Fruit fly (Drosophila melanogaster) whole organism, embryonic: Measurements from ENCODE around the gene CG15461.

Source experiments
- Abd-B ChIP-seq: fragments of 200-800 bp; sonication (Bioruptor generic); optimal IDR thresholded peaks from 2 replicates; lab custom pipeline; 2018; ENCODE audit warnings: missing biosample characterization, mild to moderate bottlenecking, missing genetic modification characterization, moderate library complexity
- C15 ChIP-seq: fragments of 200-800 bp; sonication (Bioruptor generic); IDR thresholded peaks from 3 replicates; pipeline ENCODE4 v1.3.6; 2022; ENCODE audit warnings: missing biosample characterization, missing genetic modification characterization
- CG10979 ChIP-seq: fragments of 200-800 bp; sonication (Bioruptor generic); optimal IDR thresholded peaks from 2 replicates; lab custom pipeline; 2018; ENCODE audit warnings: missing biosample characterization, mild to moderate bottlenecking, missing genetic modification characterization, moderate library complexity
- CG13296 ChIP-seq: fragments of 200-800 bp; sonication (Bioruptor generic); optimal IDR thresholded peaks from 3 replicates; lab custom pipeline; 2018; ENCODE audit warnings: missing biosample characterization, mild to moderate bottlenecking, missing genetic modification characterization
- CG13894 ChIP-seq: fragments of 200-800 bp; sonication (Bioruptor generic); optimal IDR thresholded peaks from 3 replicates; lab custom pipeline; 2018; ENCODE audit warnings: missing biosample characterization, mild to moderate bottlenecking, missing genetic modification characterization, moderate library complexity
- CG14014 ChIP-seq: fragments of 200-800 bp; sonication (Bioruptor generic); IDR thresholded peaks from 2 replicates; pipeline ENCODE4 v1.3.6; 2022; ENCODE audit warnings: missing biosample characterization, missing genetic modification characterization
- CG17359 ChIP-seq: fragments of 200-800 bp; sonication (Bioruptor generic); optimal IDR thresholded peaks from 3 replicates; lab custom pipeline; 2018; ENCODE audit warnings: missing biosample characterization, mild to moderate bottlenecking, missing genetic modification characterization, moderate library complexity
- CG17385 ChIP-seq: fragments of 200-800 bp; sonication (Bioruptor generic); optimal IDR thresholded peaks from 3 replicates; lab custom pipeline; 2018; ENCODE audit warnings: missing biosample characterization, mild to moderate bottlenecking, missing genetic modification characterization
- CG2875 ChIP-seq: fragments of 200-800 bp; sonication (Bioruptor generic); optimal IDR thresholded peaks from 2 replicates; lab custom pipeline; 2017; ENCODE audit warnings: missing biosample characterization, mild to moderate bottlenecking, missing genetic modification characterization, missing genetic modification reagents
- CG34224 ChIP-seq: fragments of 200-800 bp; sonication (Bioruptor generic); IDR thresholded peaks from 3 replicates; pipeline ENCODE4 v1.3.6; 2022; ENCODE audit warnings: missing biosample characterization, missing genetic modification characterization; ENCODE audit not compliant: partially characterized antibody
- CG4730 ChIP-seq: fragments of 200-800 bp; sonication (Bioruptor generic); IDR thresholded peaks from 2 replicates; pipeline ENCODE4 v1.3.6; 2022; ENCODE audit warnings: missing biosample characterization, missing genetic modification characterization
- CG4820 ChIP-seq: fragments of 200-800 bp; sonication (Bioruptor generic); optimal IDR thresholded peaks from 3 replicates; lab custom pipeline; 2016; ENCODE audit warnings: missing biosample characterization, missing genetic modification characterization
- CG6813 ChIP-seq: fragments of 200-800 bp; sonication (Bioruptor generic); optimal IDR thresholded peaks from 2 replicates; lab custom pipeline; 2017; ENCODE audit warnings: missing biosample characterization, missing genetic modification characterization, mild to moderate bottlenecking, moderate library complexity, missing genetic modification reagents
- CG7928 ChIP-seq: fragments of 200-800 bp; sonication (Bioruptor generic); optimal IDR thresholded peaks from 2 replicates; lab custom pipeline; 2017; ENCODE audit warnings: missing biosample characterization, mild to moderate bottlenecking, missing genetic modification characterization
- CG8281 ChIP-seq: fragments of 200-800 bp; sonication (Bioruptor generic); optimal IDR thresholded peaks from 2 replicates; lab custom pipeline; 2018; ENCODE audit warnings: missing biosample characterization, mild to moderate bottlenecking, missing genetic modification characterization, moderate library complexity
- CG8478 ChIP-seq: fragments of >200 bp; optimal IDR thresholded peaks from 2 replicates; lab custom pipeline; 2018
- CG9215 ChIP-seq: fragments of 200-800 bp; sonication (Bioruptor generic); IDR thresholded peaks from 2 replicates; pipeline ENCODE4 v1.3.6; 2022; ENCODE audit warnings: missing biosample characterization, missing genetic modification characterization
- CG9817 ChIP-seq: fragments of 200-800 bp; sonication (Bioruptor generic); optimal IDR thresholded peaks from 2 replicates; lab custom pipeline; 2018; ENCODE audit warnings: missing biosample characterization, mild to moderate bottlenecking, missing genetic modification characterization, moderate library complexity
- Camta ChIP-seq: fragments of 200-800 bp; sonication (Bioruptor generic); optimal IDR thresholded peaks from 2 replicates; lab custom pipeline; 2016; ENCODE audit warnings: missing biosample characterization, missing genetic modification characterization
- D ChIP-seq, 2 experiments: fragments of 200-800 bp in 1 of 2; fragments of >200 bp in 1 of 2; sonication (Bioruptor generic) in 1 of 2; optimal IDR thresholded peaks; 2 replicates in 1 of 2; 3 replicates in 1 of 2; lab custom pipeline; 2017; ENCODE audit warnings: mild to moderate bottlenecking in 1 of 2, missing biosample characterization in 1 of 2, missing genetic modification characterization in 1 of 2, missing genetic modification reagents in 1 of 2
- Dad ChIP-seq: fragments of 200-800 bp; sonication (Bioruptor generic); optimal IDR thresholded peaks from 3 replicates; lab custom pipeline; 2016; ENCODE audit warnings: missing biosample characterization, missing genetic modification characterization
- Hr51 ChIP-seq, 2 experiments: fragments of 200-800 bp; sonication (Bioruptor generic); optimal IDR thresholded peaks; 2 replicates in 1 of 2; 3 replicates in 1 of 2; lab custom pipeline; 2016 to 2018; ENCODE audit warnings: missing biosample characterization in 2 of 2, missing genetic modification characterization in 2 of 2, mild to moderate bottlenecking in 1 of 2, moderate library complexity in 1 of 2
- PHDP ChIP-seq: fragments of 200-800 bp; sonication (Bioruptor generic); optimal IDR thresholded peaks from 3 replicates; lab custom pipeline; 2018; ENCODE audit warnings: missing biosample characterization, mild to moderate bottlenecking, missing genetic modification characterization, moderate library complexity
- Sox100B ChIP-seq: fragments of 200-800 bp; sonication (Bioruptor generic); optimal IDR thresholded peaks from 3 replicates; lab custom pipeline; 2018; ENCODE audit warnings: missing biosample characterization, mild to moderate bottlenecking, missing genetic modification characterization
- Sox102F ChIP-seq: fragments of 200-800 bp; sonication (Bioruptor generic); optimal IDR thresholded peaks from 2 replicates; lab custom pipeline; 2018; ENCODE audit warnings: missing biosample characterization, mild to moderate bottlenecking, missing genetic modification characterization, moderate library complexity
- Spps ChIP-seq: fragments of 200-800 bp; sonication (Bioruptor generic); optimal IDR thresholded peaks from 2 replicates; lab custom pipeline; 2018; ENCODE audit warnings: missing biosample characterization, mild to moderate bottlenecking, missing genetic modification characterization
- bab2 ChIP-seq: fragments of 200-800 bp; sonication (Bioruptor generic); optimal IDR thresholded peaks from 2 replicates; lab custom pipeline; 2016; ENCODE audit warnings: missing biosample characterization, missing genetic modification characterization
- bcd ChIP-seq: fragments of 200-800 bp; sonication (Bioruptor generic); optimal IDR thresholded peaks from 2 replicates; lab custom pipeline; 2017; ENCODE audit warnings: missing biosample characterization, mild to moderate bottlenecking, missing genetic modification characterization
- br ChIP-seq: fragments of >200 bp; optimal IDR thresholded peaks from 2 replicates; lab custom pipeline; 2017
- dysf ChIP-seq: fragments of 200-800 bp; sonication (Bioruptor generic); IDR thresholded peaks from 3 replicates; pipeline ENCODE4 v1.3.6; 2022; ENCODE audit warnings: missing biosample characterization, missing genetic modification characterization
- fd96Cb ChIP-seq: fragments of 200-800 bp; sonication (Bioruptor generic); optimal IDR thresholded peaks from 2 replicates; lab custom pipeline; 2018; ENCODE audit warnings: missing biosample characterization, mild to moderate bottlenecking, missing genetic modification characterization, moderate library complexity
- hb ChIP-seq: fragments of 200-800 bp; sonication (Bioruptor generic); IDR thresholded peaks from 3 replicates; pipeline ENCODE4 v1.3.6; 2022; ENCODE audit warnings: missing biosample characterization, missing genetic modification characterization; ENCODE audit not compliant: partially characterized antibody
- jing ChIP-seq: fragments of 200-800 bp; sonication (Bioruptor generic); optimal IDR thresholded peaks from 2 replicates; lab custom pipeline; 2018; ENCODE audit warnings: missing biosample characterization, mild to moderate bottlenecking, missing genetic modification characterization
- lab ChIP-seq: fragments of 200-800 bp; sonication (Bioruptor generic); optimal IDR thresholded peaks from 3 replicates; lab custom pipeline; 2017; ENCODE audit warnings: missing biosample characterization, missing genetic modification characterization, mild to moderate bottlenecking, moderate library complexity, missing genetic modification reagents
- mirr ChIP-seq: fragments of 200-800 bp; sonication (Bioruptor generic); optimal IDR thresholded peaks from 3 replicates; lab custom pipeline; 2018; ENCODE audit warnings: missing biosample characterization, mild to moderate bottlenecking, missing genetic modification characterization
- mld ChIP-seq: fragments of 200-800 bp; sonication (Bioruptor generic); IDR thresholded peaks from 3 replicates; pipeline ENCODE4 v1.3.6; 2022; ENCODE audit warnings: missing biosample characterization, missing genetic modification characterization; ENCODE audit not compliant: partially characterized antibody
- onecut ChIP-seq: fragments of 200-800 bp; sonication (Bioruptor generic); IDR thresholded peaks from 2 replicates; pipeline ENCODE4 v1.3.6; 2022; ENCODE audit warnings: missing biosample characterization, missing genetic modification characterization
- pfk ChIP-seq: fragments of 200-800 bp; sonication (Bioruptor generic); optimal IDR thresholded peaks from 2 replicates; lab custom pipeline; 2018; ENCODE audit warnings: missing biosample characterization, mild to moderate bottlenecking, missing genetic modification characterization, moderate library complexity
- pnt ChIP-seq: fragments of 200-800 bp; sonication (Bioruptor generic); optimal IDR thresholded peaks from 3 replicates; lab custom pipeline; 2016; ENCODE audit warnings: missing biosample characterization, missing genetic modification characterization
- psq ChIP-seq: fragments of 200-800 bp; sonication (Bioruptor generic); optimal IDR thresholded peaks from 2 replicates; lab custom pipeline; 2017; ENCODE audit warnings: missing biosample characterization, missing genetic modification characterization
- salm ChIP-seq: fragments of 200-800 bp; sonication (Bioruptor generic); optimal IDR thresholded peaks from 2 replicates; lab custom pipeline; 2018; ENCODE audit warnings: missing biosample characterization, mild to moderate bottlenecking, missing genetic modification characterization
- shn ChIP-seq: fragments of 200-800 bp; sonication (Bioruptor generic); optimal IDR thresholded peaks from 3 replicates; lab custom pipeline; 2016; ENCODE audit warnings: missing biosample characterization, missing genetic modification characterization
- sob ChIP-seq: fragments of 200-800 bp; sonication (Bioruptor generic); IDR thresholded peaks from 2 replicates; pipeline ENCODE4 v1.3.6; 2022; ENCODE audit warnings: missing biosample characterization, missing genetic modification characterization
- sqz ChIP-seq: fragments of 200-800 bp; sonication (Bioruptor generic); optimal IDR thresholded peaks from 3 replicates; lab custom pipeline; 2018; ENCODE audit warnings: missing biosample characterization, mild to moderate bottlenecking, missing genetic modification characterization
- tio ChIP-seq: fragments of 200-800 bp; sonication (Bioruptor generic); optimal IDR thresholded peaks from 2 replicates; lab custom pipeline; 2017; ENCODE audit warnings: missing biosample characterization, missing genetic modification characterization, inconsistent platforms
- unpg ChIP-seq: fragments of 200-800 bp; sonication (Bioruptor generic); optimal IDR thresholded peaks from 3 replicates; lab custom pipeline; 2018; ENCODE audit warnings: missing biosample characterization, mild to moderate bottlenecking, missing genetic modification characterization, moderate library complexity
- vfl ChIP-seq: fragments of 200-800 bp; sonication (Bioruptor generic); optimal IDR thresholded peaks from 2 replicates; lab custom pipeline; 2016; ENCODE audit warnings: missing biosample characterization, missing genetic modification characterization
- wdn ChIP-seq: fragments of 200-800 bp; sonication (Bioruptor generic); IDR thresholded peaks from 2 replicates; pipeline ENCODE4 v1.3.6; 2022; ENCODE audit warnings: missing biosample characterization, missing genetic modification characterization

Gene CG15461

dm6 chrX:20505897-20506296 lies 19.9 kb downstream of the CG15461 start (continued):
- no peak for TF ChIP-seq sqz

DNA sequence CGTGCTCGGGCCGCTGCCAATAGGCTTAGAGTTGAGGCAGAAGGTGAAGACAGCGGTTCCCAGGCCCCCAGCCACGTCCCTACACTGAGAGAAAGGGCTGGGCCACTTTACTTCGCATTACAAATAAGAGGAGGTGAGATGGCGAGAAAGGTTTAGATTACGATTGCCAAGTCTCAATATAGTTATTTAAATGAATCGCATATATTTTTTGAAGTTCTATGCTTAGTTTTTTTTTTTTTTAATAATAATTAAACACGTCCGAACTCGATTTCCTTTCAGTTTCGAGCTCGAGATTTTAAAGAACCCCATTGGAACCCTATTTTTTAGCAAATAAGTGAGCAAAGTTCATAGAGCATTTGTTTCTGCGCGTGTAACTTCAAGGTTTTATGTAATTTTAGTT lies 21.8 kb downstream of the CG15461 start:
- TF ChIP-seq Dad (peak; percentile 8), bab2 (GFP tag; lab: Kevin White, UChicago) (peak; percentile 5), CG6813 (GFP tag; lab: Kevin White, UChicago) (no peak), CG13894 (tag; lab: Kevin White, UChicago) (no peak), jing (no peak), hb (GFP tag; lab: Robert Waterston, UW) (no peak), onecut (peak; percentile 8; the same call in 1 of the 2 replicates), salm (tag; lab: Kevin White, UChicago) (no peak), CG7928 (GFP tag; lab: Kevin White, UChicago) (no peak), Hr51 (GFP tag; optimal IDR thresholded peaks at IDR 0.05; lab: Kevin White, UChicago) (peak in 1 of 2 experiments; percentile 67), CG34224 (GFP tag; lab: Robert Waterston, UW) (no peak), CG17359 (tag; lab: Kevin White, UChicago) (peak; percentile 47), Abd-B (GFP tag; lab: Kevin White, UChicago) (peak; percentile 43), lab (GFP tag; lab: Kevin White, UChicago) (peak; percentile 68), CG4820 (peak; percentile 35), shn (GFP tag; lab: Kevin White, UChicago) (peak; percentile 9), CG17385 (GFP tag; lab: Kevin White, UChicago) (peak; percentile 55), pnt (GFP tag; lab: Kevin White, UChicago) (peak; percentile 17), mld (GFP tag; lab: Robert Waterston, UW) (no peak), Spps (no peak), PHDP (peak; percentile 41), mirr (GFP tag; lab: Kevin White, UChicago) (no peak), tio (GFP tag; lab: Kevin White, UChicago) (peak; percentile 66), CG4730 (peak; percentile 30; the same call in 1 of the 2 replicates), CG10979 (tag; lab: Kevin White, UChicago) (peak; percentile 49), D (optimal IDR thresholded peaks at IDR 0.05; lab: Kevin White, UChicago) (no peak), D (GFP tag; optimal IDR thresholded peaks at IDR 0.05; lab: Kevin White, UChicago) (no peak), unpg (GFP tag; lab: Kevin White, UChicago) (peak; percentile 52), fd96Cb (peak; percentile 37), dysf (GFP tag; lab: Robert Waterston, UW) (peak; percentile 69; the same call in 2 of the 3 replicates), C15 (no peak), CG13296 (peak; percentile 29), Sox100B (GFP tag; lab: Kevin White, UChicago) (peak; percentile 57), vfl (no peak), sob (GFP tag; lab: Robert Waterston, UW) (peak; percentile 34; the same call in 1 of the 2 replicates), bcd (peak; percentile 53), CG9817 (tag; lab: Kevin White, UChicago) (peak; percentile 25), Camta (GFP tag; lab: Kevin White, UChicago) (peak; percentile 18), CG14014 (GFP tag; lab: Robert Waterston, UW) (peak; percentile 6; the same call in 1 of the 2 replicates), CG2875 (GFP tag; lab: Kevin White, UChicago) (peak; percentile 15), CG8478 (no peak), br (no peak), CG8281 (tag; lab: Kevin White, UChicago) (no peak), CG9215 (GFP tag; lab: Robert Waterston, UW) (no peak), wdn (no peak), Sox102F (GFP tag; lab: Kevin White, UChicago) (peak; percentile 59), pfk (no peak), psq (no peak)
